Worm (Caenorhabditis elegans) whole organism, late embryonic: Measurements from ENCODE around the gene C05B5.17.

ENCODE experiments used
- C08G9.2 ChIP-seq: sonication (generic microtip); optimal IDR thresholded peaks from 2 replicates; lab custom pipeline; 2016; ENCODE audit warnings: mild to moderate bottlenecking, missing genetic modification characterization, moderate library complexity, missing compliant biosample characterization
- C38D4.7 ChIP-seq: fragments of 200-800 bp; sonication (Bioruptor generic); optimal IDR thresholded peaks from 2 replicates; lab custom pipeline; 2018; ENCODE audit warnings: mild to moderate bottlenecking, missing genetic modification characterization, moderate library complexity, missing compliant biosample characterization
- F13H6.1 ChIP-seq: sonication (generic microtip); optimal IDR thresholded peaks from 2 replicates; lab custom pipeline; 2016; ENCODE audit warnings: missing genetic modification characterization, missing compliant biosample characterization
- K09A11.1 ChIP-seq: sonication (generic microtip); optimal IDR thresholded peaks from 2 replicates; lab custom pipeline; 2017; ENCODE audit warnings: antibody characterized with exemption, mild to moderate bottlenecking, missing genetic modification characterization, missing compliant biosample characterization; ENCODE audit not compliant: insufficient read depth
- Y22D7AL.16 ChIP-seq: sonication (generic microtip); optimal IDR thresholded peaks from 2 replicates; lab custom pipeline; 2016; ENCODE audit warnings: missing genetic modification characterization, missing compliant biosample characterization
- ahr-1 ChIP-seq: sonication (generic microtip); optimal IDR thresholded peaks from 2 replicates; lab custom pipeline; 2016; ENCODE audit warnings: missing genetic modification characterization, missing compliant biosample characterization
- ama-1 ChIP-seq: fragments of 150-350 bp; optimal IDR thresholded peaks from 2 replicates; lab custom pipeline; 2014
- ceh-18 ChIP-seq: sonication (generic microtip); optimal IDR thresholded peaks from 2 replicates; lab custom pipeline; 2016; ENCODE audit warnings: missing genetic modification characterization, missing compliant biosample characterization
- ceh-19 ChIP-seq: fragments of 200-800 bp; sonication (Bioruptor generic); optimal IDR thresholded peaks from 2 replicates; lab custom pipeline; 2018; ENCODE audit warnings: mild to moderate bottlenecking, missing genetic modification characterization, missing compliant biosample characterization
- ceh-24 ChIP-seq: sonication (generic microtip); optimal IDR thresholded peaks from 2 replicates; lab custom pipeline; 2016; ENCODE audit warnings: mild to moderate bottlenecking, missing genetic modification characterization, missing compliant biosample characterization
- ceh-31 ChIP-seq: sonication (generic microtip); optimal IDR thresholded peaks from 2 replicates; lab custom pipeline; 2016; ENCODE audit warnings: missing genetic modification characterization, missing compliant biosample characterization
- ceh-45 ChIP-seq: fragments of 200-800 bp; sonication (Bioruptor generic); IDR thresholded peaks from 2 replicates; pipeline ENCODE4 v1.3.6; 2022; ENCODE audit warnings: missing genetic modification reagents, missing genetic modification characterization, missing compliant biosample characterization
- ceh-48 ChIP-seq: sonication (generic microtip); optimal IDR thresholded peaks from 2 replicates; lab custom pipeline; 2016; ENCODE audit warnings: missing genetic modification characterization, inconsistent platforms, missing compliant biosample characterization
- ceh-6 ChIP-seq: fragments of 200-800 bp; sonication (Bioruptor generic); optimal IDR thresholded peaks from 2 replicates; lab custom pipeline; 2018; ENCODE audit warnings: mild to moderate bottlenecking, missing genetic modification characterization, missing compliant biosample characterization
- che-1 ChIP-seq: sonication (generic microtip); optimal IDR thresholded peaks from 2 replicates; lab custom pipeline; 2016; ENCODE audit warnings: mild to moderate bottlenecking, missing genetic modification characterization, missing compliant biosample characterization
- dmd-4 ChIP-seq: sonication (generic microtip); optimal IDR thresholded peaks from 2 replicates; lab custom pipeline; 2016; ENCODE audit warnings: borderline replicate concordance, missing genetic modification characterization, missing compliant biosample characterization
- elt-2 ChIP-seq: sonication (generic microtip); optimal IDR thresholded peaks from 2 replicates; lab custom pipeline; 2016; ENCODE audit warnings: missing genetic modification reagents, missing genetic modification characterization, missing compliant biosample characterization
- elt-4 ChIP-seq: sonication (generic microtip); optimal IDR thresholded peaks from 2 replicates; lab custom pipeline; 2016; ENCODE audit warnings: missing genetic modification characterization, missing compliant biosample characterization
- ets-4 ChIP-seq: sonication (generic microtip); optimal IDR thresholded peaks from 2 replicates; lab custom pipeline; 2016; ENCODE audit warnings: missing genetic modification characterization, missing compliant biosample characterization
- fkh-6 ChIP-seq: sonication (generic microtip); optimal IDR thresholded peaks from 2 replicates; lab custom pipeline; 2016; ENCODE audit warnings: missing genetic modification characterization, missing compliant biosample characterization
- hlh-13 ChIP-seq: fragments of 200-800 bp; sonication (Bioruptor generic); optimal IDR thresholded peaks from 2 replicates; lab custom pipeline; 2018; ENCODE audit warnings: mild to moderate bottlenecking, missing genetic modification characterization, missing compliant biosample characterization
- hlh-8 ChIP-seq: sonication (generic microtip); optimal IDR thresholded peaks from 2 replicates; lab custom pipeline; 2016; ENCODE audit warnings: missing genotype, missing genetic modification characterization, missing compliant biosample characterization
- lin-11 ChIP-seq: fragments of 200-800 bp; sonication (Bioruptor generic); optimal IDR thresholded peaks from 2 replicates; lab custom pipeline; 2018; ENCODE audit warnings: mild to moderate bottlenecking, missing genetic modification characterization, missing compliant biosample characterization
- madf-2 ChIP-seq: sonication (generic microtip); optimal IDR thresholded peaks from 2 replicates; lab custom pipeline; 2017; ENCODE audit warnings: missing genetic modification characterization, missing compliant biosample characterization
- nhr-11 ChIP-seq: fragments of 150-350 bp; optimal IDR thresholded peaks from 2 replicates; lab custom pipeline; 2014; ENCODE audit warnings: missing biosample characterization, missing genetic modification characterization
- nhr-232 ChIP-seq: sonication (generic microtip); optimal IDR thresholded peaks from 2 replicates; lab custom pipeline; 2016; ENCODE audit warnings: missing genetic modification characterization, missing compliant biosample characterization
- odd-2 ChIP-seq: sonication (generic microtip); optimal IDR thresholded peaks from 2 replicates; lab custom pipeline; 2017; ENCODE audit warnings: antibody characterized with exemption, mild to moderate bottlenecking, missing genetic modification characterization, missing compliant biosample characterization
- pag-3 ChIP-seq: sonication (generic microtip); optimal IDR thresholded peaks from 2 replicates; lab custom pipeline; 2016; ENCODE audit warnings: missing compliant biosample characterization, missing genetic modification characterization, borderline replicate concordance
- pha-2 ChIP-seq: sonication (generic microtip); optimal IDR thresholded peaks from 2 replicates; lab custom pipeline; 2017; ENCODE audit warnings: mild to moderate bottlenecking, missing genetic modification characterization, missing compliant biosample characterization
- pqm-1 ChIP-seq: sonication (generic microtip); optimal IDR thresholded peaks from 2 replicates; lab custom pipeline; 2016; ENCODE audit warnings: missing genetic modification characterization, missing compliant biosample characterization
- pros-1 ChIP-seq: fragments of 150-350 bp; optimal IDR thresholded peaks from 2 replicates; lab custom pipeline; 2014; ENCODE audit warnings: missing biosample characterization, missing genetic modification reagents, missing genetic modification characterization
- ref-2 ChIP-seq: sonication (generic microtip); optimal IDR thresholded peaks from 2 replicates; lab custom pipeline; 2016; ENCODE audit warnings: missing genetic modification characterization, missing compliant biosample characterization
- syd-9 ChIP-seq: sonication (generic microtip); optimal IDR thresholded peaks from 2 replicates; lab custom pipeline; 2016; ENCODE audit warnings: mild to moderate bottlenecking, missing genetic modification characterization, moderate library complexity, missing compliant biosample characterization
- tbx-7 ChIP-seq: sonication (generic microtip); optimal IDR thresholded peaks from 2 replicates; lab custom pipeline; 2016; ENCODE audit warnings: missing genotype, missing genetic modification characterization, missing compliant biosample characterization
- unc-3 ChIP-seq, 2 experiments: fragments of 200-800 bp in 1 of 2; sonication (Bioruptor generic) in 1 of 2; sonication (generic microtip) in 1 of 2; conservative IDR thresholded peaks in 1 of 2; optimal IDR thresholded peaks in 1 of 2; 2 replicates each; pipeline versions ENCODE4 v1.3.6 to Lab custom; 2016 to 2022; ENCODE audit warnings: missing compliant biosample characterization in 2 of 2, missing genetic modification characterization in 2 of 2, missing genetic modification reagents in 1 of 2
- unc-55 ChIP-seq: sonication (generic microtip); optimal IDR thresholded peaks from 2 replicates; lab custom pipeline; 2017; ENCODE audit warnings: missing biosample characterization, missing genetic modification reagents, missing genetic modification characterization
- zip-5 ChIP-seq: sonication (generic microtip); optimal IDR thresholded peaks from 2 replicates; lab custom pipeline; 2016; ENCODE audit warnings: missing genetic modification characterization, missing compliant biosample characterization
- ztf-16 ChIP-seq: sonication (generic microtip); optimal IDR thresholded peaks from 2 replicates; lab custom pipeline; 2017; ENCODE audit warnings: missing genetic modification characterization, missing compliant biosample characterization

The C05B5.17 gene

ce11 chrIII:9999235-9999634 lies at the start of gene C05B5.17:
TSS of gene C05B5.17 (minus strand) at chrIII:9999335.
- TF ChIP-seq zip-5 (tag; lab: Kevin White, UChicago): no peak
- TF ChIP-seq elt-2 (tag; lab: Kevin White, UChicago): no peak
- TF ChIP-seq ceh-18 (tag; lab: Kevin White, UChicago): no peak
- no peak for TF ChIP-seq tbx-7 (tag; lab: Kevin White, UChicago)
- no peak for TF ChIP-seq C38D4.7 (GFP tag; lab: Kevin White, UChicago)
- no peak for TF ChIP-seq ama-1

DNA sequence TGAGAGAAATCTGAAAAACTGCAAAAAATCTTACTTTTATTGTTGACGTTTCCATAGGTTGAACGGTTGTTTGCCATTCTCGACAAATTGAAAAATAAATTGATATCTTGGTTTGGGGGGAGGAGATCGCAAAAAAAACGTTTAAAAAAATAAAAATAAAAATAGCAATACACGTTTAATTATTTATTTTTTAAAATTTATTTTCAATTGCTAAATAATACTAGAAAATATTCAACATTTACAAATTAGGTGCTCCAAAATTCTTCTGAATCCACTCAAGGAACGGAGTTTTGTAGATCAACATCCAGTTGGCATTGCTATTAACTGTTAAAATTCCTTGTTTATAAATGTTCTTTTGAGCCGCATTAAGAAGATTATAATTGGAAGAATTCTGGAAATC lies 40.9 kb upstream of the C05B5.17 start, which contains the start of gene T16G12.7:
Gene T16G12.7 (minus strand): TSS at position 101 of the 400 bp plus-strand sequence.
- TF ChIP-seq elt-2 (tag; lab: Kevin White, UChicago): no peak
- TF ChIP-seq ztf-16 (tag; lab: Kevin White, UChicago): no peak
- TF ChIP-seq ceh-19 (GFP tag; lab: Kevin White, UChicago): no peak
- TF ChIP-seq dmd-4: no peak
- no peak for TF ChIP-seq hlh-8
- no peak for TF ChIP-seq odd-2 (tag; lab: Kevin White, UChicago)
- TF ChIP-seq syd-9 (tag; lab: Kevin White, UChicago): no peak
- TF ChIP-seq hlh-13: no peak
- TF ChIP-seq, all 69 proteins: peak for 0

- TF ChIP-seq elt-4 (tag; lab: Kevin White, UChicago) (no peak), hlh-8 (no peak), K09A11.1 (tag; lab: Kevin White, UChicago) (no peak), ceh-6 (no peak), unc-3 (GFP tag; conservative IDR thresholded peaks at IDR 0.05; lab: Robert Waterston, UW) (no peak), unc-3 (tag; optimal IDR thresholded peaks at IDR 0.05; lab: Kevin White, UChicago) (no peak), C08G9.2 (no peak), ceh-45 (no peak), ceh-19 (GFP tag; lab: Kevin White, UChicago) (no peak), tbx-7 (tag; lab: Kevin White, UChicago) (no peak), odd-2 (tag; lab: Kevin White, UChicago) (no peak)
Measured at ce11 chrIII:10037150-10037549, 38.0 kb upstream of the C05B5.17 start, which contains the start of gene M04D8.7. TSS of gene M04D8.7 (plus strand) at chrIII:10037450.

DNA sequence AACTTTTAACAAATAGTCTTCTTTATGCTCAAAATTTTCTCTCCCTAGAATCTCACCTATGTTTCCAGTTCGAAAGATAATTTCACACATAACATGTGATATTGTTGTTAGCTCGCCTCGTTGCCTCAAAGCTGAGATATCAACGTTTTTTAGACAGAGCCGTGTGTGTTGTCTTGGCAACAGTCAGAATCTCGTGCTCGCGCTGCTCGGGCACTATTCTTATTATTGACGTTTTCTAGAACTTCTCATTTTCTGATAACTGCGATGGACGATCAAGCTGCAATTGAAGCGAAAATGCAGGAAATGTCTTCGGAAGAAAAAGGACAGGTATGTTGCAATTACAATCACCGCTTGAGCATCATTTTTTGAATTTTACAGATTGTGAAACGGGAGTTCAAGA lies 36.6 kb upstream of the C05B5.17 start, which contains the start of gene xbx-3:
Gene xbx-3 (plus strand): TSS at position 163 of the 400 bp plus-strand sequence.
- TF ChIP-seq ceh-18 (tag; lab: Kevin White, UChicago): no peak
- TF ChIP-seq ztf-16 (tag; lab: Kevin White, UChicago): no peak
- TF ChIP-seq fkh-6 (tag; lab: Kevin White, UChicago): no peak
- no peak for TF ChIP-seq ceh-31 (tag; lab: Kevin White, UChicago)
- TF ChIP-seq syd-9 (tag; lab: Kevin White, UChicago): no peak
- no peak for TF ChIP-seq F13H6.1
- no peak for TF ChIP-seq pros-1 (tag; lab: Kevin White, UChicago)
- TF ChIP-seq unc-55: no peak
- TF ChIP-seq C08G9.2: no peak
- no peak for TF ChIP-seq ref-2 (tag; lab: Kevin White, UChicago)
- TF ChIP-seq ceh-48: no peak
- TF ChIP-seq unc-3 (GFP tag; conservative IDR thresholded peaks at IDR 0.05; lab: Robert Waterston, UW): no peak
- TF ChIP-seq unc-3 (tag; optimal IDR thresholded peaks at IDR 0.05; lab: Kevin White, UChicago): no peak
- no peak for TF ChIP-seq hlh-13
- no peak for TF ChIP-seq madf-2
- TF ChIP-seq Y22D7AL.16 (tag; lab: Kevin White, UChicago): no peak

DNA sequence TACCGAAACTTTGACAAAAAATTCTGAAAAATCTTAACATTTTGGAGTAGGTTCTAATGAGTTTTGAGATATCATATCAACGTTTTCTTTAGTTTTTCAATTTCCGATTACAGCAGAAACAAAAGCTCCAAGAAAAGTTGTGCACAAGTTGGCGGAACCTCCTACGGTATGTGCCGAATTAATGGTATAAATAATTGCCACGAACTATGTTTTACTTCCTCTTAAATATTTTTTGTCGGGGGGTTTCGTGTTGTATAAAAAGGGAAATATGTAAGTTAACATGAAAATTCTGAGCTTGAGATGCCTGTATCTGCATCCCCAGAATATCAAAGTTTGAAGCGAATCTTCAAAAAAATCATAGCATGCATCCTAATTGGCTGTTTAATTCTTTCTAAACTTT lies 34.7 kb upstream of the C05B5.17 start, which contains the start of gene M04D8.8:
Gene M04D8.8 (plus strand): TSS at position 301 of the 400 bp plus-strand sequence.
- no peak for TF ChIP-seq che-1 (tag; lab: Kevin White, UChicago)
- no peak for TF ChIP-seq pha-2 (tag; lab: Kevin White, UChicago)
- no peak for TF ChIP-seq pqm-1 (tag; lab: Kevin White, UChicago)
- TF ChIP-seq ahr-1 (tag; lab: Kevin White, UChicago): no peak
- TF ChIP-seq pag-3: no peak
- no peak for TF ChIP-seq madf-2
- TF ChIP-seq odd-2 (tag; lab: Kevin White, UChicago): no peak
- TF ChIP-seq nhr-232 (tag; lab: Kevin White, UChicago): no peak
- TF ChIP-seq pros-1 (tag; lab: Kevin White, UChicago): no peak
- no peak for TF ChIP-seq nhr-11 (tag; lab: Kevin White, UChicago)
- no peak for TF ChIP-seq lin-11 (tag; lab: Kevin White, UChicago)
- TF ChIP-seq ceh-24 (tag; lab: Kevin White, UChicago): no peak
- TF ChIP-seq ets-4: no peak
